Worm (Caenorhabditis elegans) whole organism, mixed stage, embryonic: ENCODE results near the gene osm-8.

Experiments
- lin-32 ChIP-seq: fragments of 200-800 bp; sonication (Bioruptor generic); optimal IDR thresholded peaks from 2 replicates; lab custom pipeline; 2018; ENCODE audit warnings: mild to moderate bottlenecking, missing genetic modification characterization, missing compliant biosample characterization
- lsy-2 ChIP-seq: fragments of 150-350 bp; optimal IDR thresholded peaks from 2 replicates; lab custom pipeline; 2014; ENCODE audit warnings: missing biosample characterization, missing genetic modification characterization
- nhr-12 ChIP-seq: fragments of 150-350 bp; optimal IDR thresholded peaks from 2 replicates; lab custom pipeline; 2014; ENCODE audit warnings: missing biosample characterization, missing genetic modification characterization
- nhr-237 ChIP-seq: fragments of 150-350 bp; optimal IDR thresholded peaks from 2 replicates; lab custom pipeline; 2014; ENCODE audit warnings: missing biosample characterization, missing genetic modification characterization
- nhr-76 ChIP-seq: sonication (generic microtip); optimal IDR thresholded peaks from 2 replicates; lab custom pipeline; 2017; ENCODE audit warnings: missing biosample characterization, missing genetic modification characterization
- pha-4 ChIP-seq: fragments of 150-350 bp; optimal IDR thresholded peaks from 2 replicates; lab custom pipeline; 2018; ENCODE audit warnings: missing biosample characterization, missing genetic modification reagents, missing genetic modification characterization
- sem-2 ChIP-seq: fragments of 200-800 bp; sonication (Bioruptor generic); optimal IDR thresholded peaks from 2 replicates; lab custom pipeline; 2018; ENCODE audit warnings: mild to moderate bottlenecking, missing genetic modification characterization, missing compliant biosample characterization
- snpc-4 ChIP-seq: fragments of 150-350 bp; optimal IDR thresholded peaks from 2 replicates; lab custom pipeline; 2014; ENCODE audit warnings: missing biosample characterization, missing genetic modification characterization
- unc-39 ChIP-seq: fragments of 150-350 bp; optimal IDR thresholded peaks from 2 replicates; lab custom pipeline; 2014; ENCODE audit warnings: missing biosample characterization, missing genetic modification characterization
- unc-62 ChIP-seq: fragments of 150-350 bp; optimal IDR thresholded peaks from 2 replicates; lab custom pipeline; 2014; ENCODE audit warnings: missing biosample characterization, missing genetic modification reagents, missing genetic modification characterization
- ztf-11 ChIP-seq: fragments of 150-350 bp; optimal IDR thresholded peaks from 2 replicates; lab custom pipeline; 2014; ENCODE audit warnings: missing biosample characterization, missing genetic modification characterization

DNA sequence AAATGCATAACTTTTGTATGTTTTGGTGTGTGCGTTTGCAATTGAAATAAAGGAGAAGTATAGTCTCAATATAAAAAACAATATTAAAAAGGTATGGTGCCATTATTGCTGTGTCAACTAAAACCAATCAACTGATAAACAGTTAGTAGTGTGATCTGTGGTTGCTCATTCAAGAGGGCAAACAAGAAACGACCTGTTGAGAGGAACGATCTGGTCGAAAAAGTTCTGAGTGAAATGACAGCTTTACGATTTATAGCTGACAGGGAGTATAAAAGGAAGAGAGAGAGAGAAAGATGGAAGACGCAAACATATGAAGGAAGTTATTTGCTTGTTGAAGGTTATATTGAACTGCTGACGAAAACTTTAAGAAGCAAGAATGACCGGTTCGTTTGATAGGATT is 47.2 kb downstream of the osm-8 start:
- TF ChIP-seq unc-62, result no peak
- TF ChIP-seq nhr-237 (tag; lab: Kevin White, UChicago), result no peak
- TF ChIP-seq unc-39 (tag; lab: Kevin White, UChicago), result no peak
- no peak for TF ChIP-seq nhr-12 (tag; lab: Kevin White, UChicago)
- no peak for TF ChIP-seq sem-2
- TF ChIP-seq snpc-4 (tag; lab: Kevin White, UChicago), result no peak
- no peak for TF ChIP-seq lsy-2
- TF ChIP-seq lin-32 (GFP tag; lab: Kevin White, UChicago), result no peak
- no peak for TF ChIP-seq ztf-11
- no peak for TF ChIP-seq pha-4 (tag; lab: Kevin White, UChicago)
- no peak for TF ChIP-seq nhr-76 (tag; lab: Kevin White, UChicago)
